Worm (Caenorhabditis elegans) whole organism, mixed stage, embryonic: Measurements from ENCODE around the gene pef-1.

Source experiments
- blmp-1 ChIP-seq: fragments of 150-350 bp; optimal IDR thresholded peaks from 2 replicates; lab custom pipeline; 2014; ENCODE audit warnings: missing biosample characterization, missing genetic modification characterization
- ces-1 ChIP-seq: fragments of 150-350 bp; optimal IDR thresholded peaks from 2 replicates; lab custom pipeline; 2014; ENCODE audit warnings: missing biosample characterization, missing genetic modification reagents, missing genetic modification characterization
- ham-2 ChIP-seq: fragments of 200-800 bp; sonication (Bioruptor generic); optimal IDR thresholded peaks from 2 replicates; lab custom pipeline; 2018; ENCODE audit warnings: mild to moderate bottlenecking, missing genetic modification characterization, missing compliant biosample characterization
- lsy-2 ChIP-seq: fragments of 150-350 bp; optimal IDR thresholded peaks from 2 replicates; lab custom pipeline; 2014; ENCODE audit warnings: missing biosample characterization, missing genetic modification characterization
- mep-1 ChIP-seq: fragments of 150-350 bp; optimal IDR thresholded peaks from 2 replicates; lab custom pipeline; 2017; ENCODE audit warnings: missing biosample characterization, missing genetic modification reagents, missing genetic modification characterization, inconsistent platforms
- mls-2 ChIP-seq: sonication (generic microtip); optimal IDR thresholded peaks from 2 replicates; lab custom pipeline; 2016; ENCODE audit warnings: mild to moderate bottlenecking, missing genetic modification characterization, moderate library complexity, missing compliant biosample characterization
- nhr-12 ChIP-seq: fragments of 150-350 bp; optimal IDR thresholded peaks from 2 replicates; lab custom pipeline; 2014; ENCODE audit warnings: missing biosample characterization, missing genetic modification characterization
- nhr-2 ChIP-seq: fragments of 150-350 bp; optimal IDR thresholded peaks from 2 replicates; lab custom pipeline; 2014; ENCODE audit warnings: missing biosample characterization, missing genetic modification characterization
- nhr-237 ChIP-seq: fragments of 150-350 bp; optimal IDR thresholded peaks from 2 replicates; lab custom pipeline; 2014; ENCODE audit warnings: missing biosample characterization, missing genetic modification characterization
- nhr-28 ChIP-seq: fragments of 150-350 bp; optimal IDR thresholded peaks from 2 replicates; lab custom pipeline; 2014; ENCODE audit warnings: missing biosample characterization, missing genetic modification characterization
- pha-4 ChIP-seq: fragments of 150-350 bp; optimal IDR thresholded peaks from 2 replicates; lab custom pipeline; 2018; ENCODE audit warnings: missing biosample characterization, missing genetic modification reagents, missing genetic modification characterization
- unc-39 ChIP-seq: fragments of 150-350 bp; optimal IDR thresholded peaks from 2 replicates; lab custom pipeline; 2014; ENCODE audit warnings: missing biosample characterization, missing genetic modification characterization
- ztf-11 ChIP-seq: fragments of 150-350 bp; optimal IDR thresholded peaks from 2 replicates; lab custom pipeline; 2014; ENCODE audit warnings: missing biosample characterization, missing genetic modification characterization

DNA sequence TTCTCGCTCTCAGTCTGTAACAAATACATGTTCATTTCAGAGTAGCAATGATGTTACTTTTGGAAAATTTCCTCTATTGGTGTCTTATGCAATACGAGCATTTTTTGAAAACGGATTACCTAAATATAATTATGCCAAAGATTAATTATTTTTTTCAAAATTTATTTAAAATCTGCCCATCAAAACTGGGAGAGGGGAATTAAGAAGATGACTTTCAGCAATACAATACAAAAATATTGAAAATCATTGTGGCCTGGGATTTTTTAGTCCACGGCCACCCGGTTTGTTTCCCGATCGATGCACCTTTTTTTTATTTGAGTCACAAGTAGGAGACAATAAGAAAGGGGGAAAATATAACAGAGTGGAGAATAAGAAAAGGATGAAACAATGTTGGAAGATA is 11.8 kb upstream of the pef-1 start, which contains the start of gene fbxa-56:
- TF ChIP-seq nhr-237 = no peak
- TF ChIP-seq nhr-28 (tag; lab: Kevin White, UChicago) = no peak
- TF ChIP-seq mep-1 (tag; lab: Kevin White, UChicago) = no peak
- TF ChIP-seq nhr-12 (tag; lab: Kevin White, UChicago) = no peak
- TF ChIP-seq ztf-11 (tag; lab: Kevin White, UChicago) = no peak
- no peak for TF ChIP-seq mls-2 (tag; lab: Kevin White, UChicago)
- TF ChIP-seq ham-2 (GFP tag; lab: Kevin White, UChicago) = no peak
- no peak for TF ChIP-seq pha-4 (tag; lab: Kevin White, UChicago)
- TF ChIP-seq ces-1 (GFP tag; lab: Kevin White, UChicago) = no peak
- no peak for TF ChIP-seq blmp-1
- TF ChIP-seq nhr-2 (tag; lab: Kevin White, UChicago) = no peak
- no peak for TF ChIP-seq lsy-2 (tag; lab: Kevin White, UChicago)
- no peak for TF ChIP-seq unc-39 (tag; lab: Kevin White, UChicago)
